Fruit fly (Drosophila melanogaster) whole organism, wandering third instar larva: ENCODE data around the gene AkhR.

Source experiments
- GATAd ChIP-seq: sonication (Bioruptor generic); optimal IDR thresholded peaks from 2 replicates; lab custom pipeline; 2016; ENCODE audit warnings: missing biosample characterization, missing genetic modification characterization
- Myc ChIP-seq: fragments of >200 bp; optimal IDR thresholded peaks from 2 replicates; lab custom pipeline; 2017
- OdsH ChIP-seq: fragments of 200-800 bp; sonication (Bioruptor generic); optimal IDR thresholded peaks from 2 replicates; lab custom pipeline; 2016; ENCODE audit warnings: missing biosample characterization, mild to moderate bottlenecking, missing genetic modification characterization
- Sp1 ChIP-seq: fragments of 200-800 bp; sonication (Bioruptor generic); optimal IDR thresholded peaks from 3 replicates; lab custom pipeline; 2019; ENCODE audit warnings: missing biosample characterization, mild to moderate bottlenecking, missing genetic modification characterization, moderate library complexity
- brk ChIP-seq: fragments of 200-800 bp; sonication (Bioruptor generic); optimal IDR thresholded peaks from 2 replicates; lab custom pipeline; 2016; ENCODE audit warnings: missing biosample characterization, mild to moderate bottlenecking, missing genetic modification characterization
- lola ChIP-seq: fragments of >200 bp; optimal IDR thresholded peaks from 2 replicates; lab custom pipeline; 2017; ENCODE audit warnings: missing biosample characterization, missing genetic modification characterization
- usp ChIP-seq: fragments of >200 bp; optimal IDR thresholded peaks from 2 replicates; lab custom pipeline; 2017; ENCODE audit warnings: missing biosample characterization, missing genetic modification characterization

dm6 chr2L:6716921-6717320, 935 bp upstream of the AkhR start:
- TF ChIP-seq brk (no peak), OdsH (GFP tag; lab: Kevin White, UChicago) (no peak), GATAd (GFP tag; lab: Kevin White, UChicago) (no peak), Myc (lab: Kevin White, UChicago) (peak; percentile 70), usp (GFP tag; lab: Kevin White, UChicago) (no peak), lola (GFP tag; lab: Kevin White, UChicago) (no peak), Sp1 (GFP tag; lab: Kevin White, UChicago) (no peak)
